Worm (Caenorhabditis elegans): ENCODE data around the gene fbxb-26.

The fbxb-26 gene

DNA sequence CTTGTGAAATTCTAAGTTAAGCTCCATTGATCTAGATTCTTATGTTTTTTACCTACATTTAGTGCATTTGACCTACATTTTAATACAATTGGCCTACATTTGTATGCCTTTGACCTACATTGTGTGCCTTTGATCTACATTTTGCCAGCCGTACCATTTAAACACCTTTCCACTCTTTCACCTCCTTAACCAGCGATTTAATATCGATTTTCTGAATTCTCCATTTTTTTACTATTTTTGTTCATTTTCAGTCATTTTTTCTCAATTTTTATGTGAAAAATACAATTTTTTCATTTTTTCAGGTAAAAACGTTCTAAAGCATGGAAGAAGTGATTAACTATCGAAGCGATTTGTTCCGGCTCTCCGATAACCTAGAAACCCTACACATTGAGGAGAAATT is 30.6 kb downstream of the fbxb-26 start, which contains the start of gene btb-7 (continued):
- no peak for TF ChIP-seq sdz-12 (GFP tag; optimal IDR thresholded peaks at IDR 0.05)

ce11 chrII:1714772-1715353 is 32.5 kb downstream of the fbxb-26 start, which contains the start of gene btb-6:
TSS of gene btb-6 (plus strand) at chrII:1715303.
- TF ChIP-seq Y75B8A.6 (GFP tag; IDR thresholded peaks at IDR 0.05) (no peak), F44E2.7 (GFP tag; IDR thresholded peaks at IDR 0.05) (no peak), F37D6.2 (tag; optimal IDR thresholded peaks at IDR 0.05) (no peak), nhr-48 (tag; optimal IDR thresholded peaks at IDR 0.05) (no peak), lin-13 (GFP tag; optimal IDR thresholded peaks at IDR 0.05) (no peak)

ce11 chrII:1719153-1719552 is 36.8 kb downstream of the fbxb-26 start, which contains the start of gene fbxb-48:
TSS of gene fbxb-48 (minus strand) at chrII:1719253.
- TF ChIP-seq cey-2 (tag; optimal IDR thresholded peaks at IDR 0.05; ENCODE audit: borderline replicate concordance, insufficient read depth) (no peak), lin-39 (tag; optimal IDR thresholded peaks at IDR 0.05) (no peak), dmd-6 (GFP tag; IDR thresholded peaks at IDR 0.05) (no peak), nhr-237 (tag; optimal IDR thresholded peaks at IDR 0.05) (no peak), mxl-2 (GFP tag; conservative IDR thresholded peaks at IDR 0.05) (no peak), daf-12 (tag; optimal IDR thresholded peaks at IDR 0.05) (no peak), rbr-2 (tag; optimal IDR thresholded peaks at IDR 0.05) (no peak), sdz-12 (GFP tag; optimal IDR thresholded peaks at IDR 0.05) (no peak)

ce11 chrII:1722394-1722793 is 40.1 kb downstream of the fbxb-26 start, which contains the start of the genes fbxb-5 and btb-8:
TSS of gene fbxb-5 (minus strand) at chrII:1722494.
TSS of gene btb-8 (plus strand) at chrII:1722770.
- TF ChIP-seq ceh-28 (tag; optimal IDR thresholded peaks at IDR 0.05) (no peak), aly-2 (tag; optimal IDR thresholded peaks at IDR 0.05) (no peak), sdz-12 (GFP tag; optimal IDR thresholded peaks at IDR 0.05) (no peak), ceh-44 (GFP tag; IDR thresholded peaks at IDR 0.05) (no peak)

- no peak for TF ChIP-seq php-3 (GFP tag; IDR thresholded peaks at IDR 0.05)
- TF ChIP-seq F10B5.3 (tag; optimal IDR thresholded peaks at IDR 0.05): no peak
- TF ChIP-seq Y48G9A.11 (GFP tag; IDR thresholded peaks at IDR 0.05): no peak
These were observed 42.0 kb downstream of the fbxb-26 start, which contains the start of gene fbxb-11 for ce11 chrII:1724314-1724713. TSS of gene fbxb-11 (plus strand) at chrII:1724614.

DNA sequence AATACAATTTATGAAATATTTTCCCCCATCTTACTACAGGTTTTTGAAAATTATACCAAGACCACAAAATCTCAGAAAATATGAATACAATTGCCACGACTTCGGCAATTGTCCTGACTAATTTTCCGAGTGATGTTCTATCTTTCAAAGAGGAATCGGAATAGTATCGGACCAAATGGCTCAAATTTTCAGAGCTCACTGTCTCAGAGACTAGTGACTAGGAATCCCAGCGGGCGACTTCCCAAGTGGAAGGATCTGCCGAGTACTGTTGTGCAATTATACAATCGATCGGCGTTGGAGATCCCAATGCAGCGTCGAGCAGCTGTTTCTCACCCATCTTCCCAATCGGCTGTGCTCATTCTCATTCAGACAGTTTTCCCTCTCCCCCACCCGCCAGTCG is 43.4 kb downstream of the fbxb-26 start, which contains the start of gene F45C12.17:
F45C12.17 (plus strand) TSS at position 377 of the 400 bp plus-strand sequence.
- no peak for TF ChIP-seq zfp-3 (GFP tag; conservative IDR thresholded peaks at IDR 0.05)
- TF ChIP-seq aha-1 (tag): peak; percentile 60
- TF ChIP-seq dmd-8 (GFP tag; IDR thresholded peaks at IDR 0.05): no peak
- TF ChIP-seq aly-2 (tag; optimal IDR thresholded peaks at IDR 0.05): no peak
- TF ChIP-seq ceh-44 (GFP tag; IDR thresholded peaks at IDR 0.05): no peak
- TF ChIP-seq hlh-30 (tag; optimal IDR thresholded peaks at IDR 0.05; ENCODE audit: insufficient read depth): no peak
- no peak for TF ChIP-seq hif-1 (tag; optimal IDR thresholded peaks at IDR 0.05)
- TF ChIP-seq nhr-111 (GFP tag; optimal IDR thresholded peaks at IDR 0.05): no peak
- no peak for TF ChIP-seq F26F4.8 (GFP tag; conservative IDR thresholded peaks at IDR 0.05)
- TF ChIP-seq unc-62 (GFP tag; optimal IDR thresholded peaks at IDR 0.05 in 1 of 2): peak in 1 of 2 experiments; percentile 63
- TF ChIP-seq unc-62 (tag; optimal IDR thresholded peaks at IDR 0.05): no peak
- no peak for TF ChIP-seq dmd-9 (GFP tag; IDR thresholded peaks at IDR 0.05)

DNA sequence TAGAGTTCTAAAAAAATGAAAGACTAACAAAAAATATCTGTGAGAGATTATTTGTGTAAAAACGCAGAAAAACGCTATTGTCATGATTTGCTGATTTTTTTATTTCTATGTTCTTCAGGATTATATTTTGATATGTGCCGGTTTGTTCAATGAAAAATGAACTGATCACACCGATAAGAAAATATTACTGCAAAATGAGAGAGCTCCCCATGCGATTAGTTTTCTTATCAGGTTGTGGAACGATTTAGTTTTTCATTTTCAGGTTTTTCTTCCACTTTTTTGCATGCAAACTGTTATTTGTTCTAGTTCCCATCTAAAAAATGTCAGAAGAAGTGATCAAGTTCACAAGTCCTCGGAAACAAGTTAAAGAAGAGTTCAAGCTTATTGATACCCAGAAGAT is 45.9 kb downstream of the fbxb-26 start, which contains the start of gene btb-9:
btb-9 (plus strand) TSS at position 254 of the 400 bp plus-strand sequence.
- TF ChIP-seq pqm-1 (tag; optimal IDR thresholded peaks at IDR 0.05) (peak; percentile 96), nhr-28 (tag; optimal IDR thresholded peaks at IDR 0.05) (peak; percentile 84), nhr-77 (tag; optimal IDR thresholded peaks at IDR 0.05) (no peak), dmd-9 (GFP tag; IDR thresholded peaks at IDR 0.05) (no peak), hlh-30 (tag; optimal IDR thresholded peaks at IDR 0.05; ENCODE audit: insufficient read depth) (no peak), duxl-1 (tag; optimal IDR thresholded peaks at IDR 0.05; ENCODE audit: poor library complexity) (peak; percentile 4), hlh-11 (tag; optimal IDR thresholded peaks at IDR 0.05) (peak; percentile 51), saeg-2 (GFP tag; IDR thresholded peaks at IDR 0.05) (no peak), dmd-6 (GFP tag; IDR thresholded peaks at IDR 0.05) (peak; percentile 72), php-3 (GFP tag; IDR thresholded peaks at IDR 0.05) (0 out of 2 replicates have a peak, but pooled peaks have one; percentile 11), dpl-1 (GFP tag; optimal IDR thresholded peaks at IDR 0.05) (no peak), unc-39 (tag; optimal IDR thresholded peaks at IDR 0.05) (no peak), aha-1 (tag) (peak; percentile 9), daf-16 (GFP tag; optimal IDR thresholded peaks at IDR 0.05) (no peak), daf-16 (tag; optimal IDR thresholded peaks at IDR 0.05) (peak; percentile 58), gei-8 (GFP tag; optimal IDR thresholded peaks at IDR 0.05) (no peak)
